Fruit fly (Drosophila melanogaster): ENCODE results near the gene CG13284.

The CG13284 gene

dm6 chr2L:16887660-16888573 lies 39.4 kb upstream of the CG13284 start, which contains the start of the genes osi and tweek:
osi (minus strand) TSS chr2L:16887966.
tweek (plus strand) TSS chr2L:16888490.
- peak; percentile 84 for TF ChIP-seq Eip78C (GFP tag)
- TF ChIP-seq CG16779 (tag; optimal IDR thresholded peaks at IDR 0.05) = no peak
- TF ChIP-seq CG10631 (GFP tag; optimal IDR thresholded peaks at IDR 0.05) = peak; percentile 75
- peak; percentile 75 for TF ChIP-seq CG32006 (GFP tag; optimal IDR thresholded peaks at IDR 0.05)
- peak; percentile 59 for TF ChIP-seq achi (GFP tag; optimal IDR thresholded peaks at IDR 0.05)
- TF ChIP-seq CG4318 (GFP tag; optimal IDR thresholded peaks at IDR 0.05) = no peak
- TF ChIP-seq Ets21C (GFP tag; optimal IDR thresholded peaks at IDR 0.05) = peak; percentile 42
- TF ChIP-seq fd59A (GFP tag; optimal IDR thresholded peaks at IDR 0.05) = no peak
- no peak for TF ChIP-seq dsx (GFP tag; optimal IDR thresholded peaks at IDR 0.05; ENCODE audit: poor library complexity, severe bottlenecking)
- TF ChIP-seq CG31627 (GFP tag; optimal IDR thresholded peaks at IDR 0.05) = peak; percentile 72
- no peak for TF ChIP-seq CG8319 (GFP tag; optimal IDR thresholded peaks at IDR 0.05)
- TF ChIP-seq Sox15 (GFP tag; optimal IDR thresholded peaks at IDR 0.05) = peak; percentile 31
- TF ChIP-seq Eip75B (GFP tag; optimal IDR thresholded peaks at IDR 0.05) = peak; percentile 19
- TF ChIP-seq Sox102F (GFP tag; optimal IDR thresholded peaks at IDR 0.05) = peak; percentile 29
- peak; percentile 29 for TF ChIP-seq CG34406 (GFP tag; optimal IDR thresholded peaks at IDR 0.05)
- peak; percentile 61 for TF ChIP-seq Hr4 (GFP tag; optimal IDR thresholded peaks at IDR 0.05)
- TF ChIP-seq Eip93F (GFP tag; optimal IDR thresholded peaks at IDR 0.05) = no peak
- peak; percentile 67 for TF ChIP-seq acj6 (GFP tag; optimal IDR thresholded peaks at IDR 0.05)
- peak; percentile 29 for TF ChIP-seq CG3032 (tag; optimal IDR thresholded peaks at IDR 0.05)
- TF ChIP-seq eg (GFP tag; IDR thresholded peaks at IDR 0.05) = no peak; the same call in 2 of the 3 replicates
- TF ChIP-seq fkh (GFP tag; optimal IDR thresholded peaks at IDR 0.05) = peak; percentile 4
- TF ChIP-seq esn (GFP tag; optimal IDR thresholded peaks at IDR 0.05) = peak; percentile 70
- peak; percentile 48 for TF ChIP-seq OdsH (GFP tag; optimal IDR thresholded peaks at IDR 0.05)
- TF ChIP-seq fd85E (GFP tag; optimal IDR thresholded peaks at IDR 0.05) = no peak
- no peak for TF ChIP-seq CG10669 (GFP tag; optimal IDR thresholded peaks at IDR 0.05)
- TF ChIP-seq CG3919 (GFP tag; optimal IDR thresholded peaks at IDR 0.05) = no peak
- peak; percentile 37 for TF ChIP-seq Met (GFP tag; optimal IDR thresholded peaks at IDR 0.05)
- no peak for TF ChIP-seq Blimp-1 (GFP tag; optimal IDR thresholded peaks at IDR 0.05)
- TF ChIP-seq spab (GFP tag; optimal IDR thresholded peaks at IDR 0.05) = no peak
- TF ChIP-seq Gug (GFP tag; IDR thresholded peaks at IDR 0.05) = no peak
- no peak for TF ChIP-seq CG9139 (GFP tag; optimal IDR thresholded peaks at IDR 0.05)
- TF ChIP-seq CG6163 (GFP tag; IDR thresholded peaks at IDR 0.05) = peak; percentile 36; the same call in 1 of the 3 replicates
- peak; percentile 58 for TF ChIP-seq topi (GFP tag; optimal IDR thresholded peaks at IDR 0.05)
- TF ChIP-seq CG8119 (GFP tag; IDR thresholded peaks at IDR 0.05) = no peak
- peak; percentile 31 for TF ChIP-seq CG8632 (GFP tag; optimal IDR thresholded peaks at IDR 0.05)
- no peak for TF ChIP-seq CG6854 (GFP tag; optimal IDR thresholded peaks at IDR 0.05)
- TF ChIP-seq CG6276 (GFP tag; optimal IDR thresholded peaks at IDR 0.05) = no peak
- no peak for TF ChIP-seq CG15336 (GFP tag; IDR thresholded peaks at IDR 0.05)
- TF ChIP-seq CG11294 (GFP tag; IDR thresholded peaks at IDR 0.05) = no peak
- TF ChIP-seq CG7368 (GFP tag; optimal IDR thresholded peaks at IDR 0.05) = no peak
- peak; percentile 21 for TF ChIP-seq dac (GFP tag; optimal IDR thresholded peaks at IDR 0.05)
- TF ChIP-seq Sox14 (GFP tag; optimal IDR thresholded peaks at IDR 0.05) = peak; percentile 28
- no peak for TF ChIP-seq Smox (GFP tag; optimal IDR thresholded peaks at IDR 0.05)
- no peak for TF ChIP-seq ss (GFP tag; optimal IDR thresholded peaks at IDR 0.05)
- TF ChIP-seq CG6792 (GFP tag; optimal IDR thresholded peaks at IDR 0.05) = peak; percentile 0
- no peak for TF ChIP-seq CG11762 (GFP tag; optimal IDR thresholded peaks at IDR 0.05; ENCODE audit: insufficient read depth)
- peak; percentile 75 for TF ChIP-seq svp (GFP tag)
- peak; percentile 21 for TF ChIP-seq Ets96B (tag; optimal IDR thresholded peaks at IDR 0.05)
- TF ChIP-seq pdm3 (GFP tag; optimal IDR thresholded peaks at IDR 0.05) = no peak
- peak; percentile 59 for TF ChIP-seq Hr39 (GFP tag; optimal IDR thresholded peaks at IDR 0.05)
